Worm (Caenorhabditis elegans) whole organism, L3 larva: Measurements from ENCODE around the gene T04A11.1.

Experiments used
- ceh-82 ChIP-seq: fragments of 150-350 bp; optimal IDR thresholded peaks from 2 replicates; lab custom pipeline; 2014; ENCODE audit warnings: missing biosample characterization, missing genetic modification characterization
- elt-3 ChIP-seq, 3 experiments: fragments of 150-350 bp in 1 of 3; sonication (generic microtip) in 2 of 3; optimal IDR thresholded peaks; 2 replicates in 2 of 3; 4 replicates in 1 of 3; lab custom pipeline; 2014 to 2017; ENCODE audit warnings: missing biosample characterization in 3 of 3, missing genetic modification characterization in 3 of 3
- fkh-2 ChIP-seq: fragments of 150-350 bp; optimal IDR thresholded peaks from 2 replicates; lab custom pipeline; 2014; ENCODE audit warnings: missing biosample characterization, missing genetic modification reagents, missing genetic modification characterization
- fos-1 ChIP-seq: fragments of 150-350 bp; optimal IDR thresholded peaks from 2 replicates; lab custom pipeline; 2014; ENCODE audit warnings: missing biosample characterization, missing genetic modification characterization
- lin-39 ChIP-seq: fragments of 150-350 bp; optimal IDR thresholded peaks from 2 replicates; lab custom pipeline; 2018; ENCODE audit warnings: missing biosample characterization, missing genetic modification reagents, missing genetic modification characterization
- mml-1 ChIP-seq: fragments of 150-350 bp; sonication (generic microtip); optimal IDR thresholded peaks from 3 replicates; lab custom pipeline; 2014; ENCODE audit warnings: missing biosample characterization, missing genetic modification characterization
- nfya-1 ChIP-seq: sonication (generic microtip); optimal IDR thresholded peaks from 2 replicates; lab custom pipeline; 2017; ENCODE audit warnings: missing genetic modification characterization, mild to moderate bottlenecking, missing compliant biosample characterization, antibody characterized with exemption, moderate library complexity; ENCODE audit not compliant: insufficient read depth
- nhr-11 ChIP-seq: fragments of 150-350 bp; optimal IDR thresholded peaks from 2 replicates; lab custom pipeline; 2014; ENCODE audit warnings: missing biosample characterization, missing genetic modification characterization
- nhr-237 ChIP-seq: fragments of 150-350 bp; optimal IDR thresholded peaks from 2 replicates; lab custom pipeline; 2014; ENCODE audit warnings: missing biosample characterization, missing genetic modification characterization
- skn-1 ChIP-seq: fragments of 150-350 bp; optimal IDR thresholded peaks from 2 replicates; lab custom pipeline; 2014; ENCODE audit warnings: missing biosample characterization, missing genetic modification characterization
- snpc-4 ChIP-seq: fragments of 150-350 bp; optimal IDR thresholded peaks from 2 replicates; lab custom pipeline; 2014; ENCODE audit warnings: missing biosample characterization, missing genetic modification characterization
- unc-62 ChIP-seq: fragments of 150-350 bp; sonication (generic microtip); optimal IDR thresholded peaks from 4 replicates; lab custom pipeline; 2014; ENCODE audit warnings: missing biosample characterization, missing genetic modification reagents, missing genetic modification characterization
- ztf-11 ChIP-seq: fragments of 150-350 bp; optimal IDR thresholded peaks from 2 replicates; lab custom pipeline; 2014; ENCODE audit warnings: missing biosample characterization, missing genetic modification characterization

ce11 chrIV:12495196-12495595, 18.4 kb upstream of the T04A11.1 start, which contains the start of gene sru-20:
- TF ChIP-seq nfya-1 (tag; lab: Kevin White, UChicago) (no peak), fos-1 (tag; lab: Kevin White, UChicago) (no peak), fkh-2 (no peak), skn-1 (tag; lab: Kevin White, UChicago) (no peak), snpc-4 (tag; lab: Kevin White, UChicago) (no peak), elt-3 (tag; optimal IDR thresholded peaks at IDR 0.05; lab: Kevin White, UChicago) (no peak), lin-39 (tag; lab: Kevin White, UChicago) (no peak), ceh-82 (tag; lab: Kevin White, UChicago) (no peak), nhr-237 (tag; lab: Kevin White, UChicago) (no peak), mml-1 (tag; lab: Kevin White, UChicago) (no peak), ztf-11 (tag; lab: Kevin White, UChicago) (no peak), nhr-11 (tag; lab: Kevin White, UChicago) (no peak), unc-62 (GFP tag; lab: Kevin White, UChicago) (no peak)
